Fruit fly (Drosophila melanogaster) ovary, adult (tissue): ENCODE results near the gene CG3078.

Experiments used
- CG17801 ChIP-seq: fragments of 200-800 bp; optimal IDR thresholded peaks from 2 replicates; lab custom pipeline; 2019; ENCODE audit warnings: missing biosample characterization, mild to moderate bottlenecking, missing genetic modification characterization, moderate library complexity; ENCODE audit not compliant: partially characterized antibody

CG3078 gene

DNA sequence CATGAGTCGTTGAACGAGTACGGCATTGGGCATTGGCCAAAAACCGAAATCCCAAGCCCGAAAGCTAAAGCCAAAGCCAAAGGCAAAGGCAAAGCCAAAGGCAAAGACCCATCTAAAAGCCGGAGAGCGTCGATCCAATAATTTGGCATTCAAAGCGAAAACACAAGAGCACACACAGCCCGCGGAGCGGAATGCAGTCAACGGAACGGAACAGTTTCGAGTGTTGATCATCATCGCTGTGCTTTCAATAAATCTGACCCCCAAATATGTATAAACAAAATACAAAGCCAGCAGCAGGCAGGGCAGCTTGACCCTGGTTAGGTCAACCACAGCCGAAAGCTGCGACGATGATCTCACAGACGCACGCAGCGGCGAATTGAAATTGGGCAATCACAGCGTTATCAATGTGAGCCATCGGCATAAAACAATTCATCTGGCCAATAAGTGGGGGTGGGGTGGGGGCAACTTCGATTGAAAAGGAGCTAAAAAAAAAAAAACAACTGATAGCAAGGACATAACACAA lies 19.2 kb upstream of the CG3078 start:
- no peak for TF ChIP-seq CG17801 (GFP tag; lab: Kevin White, UChicago)

DNA sequence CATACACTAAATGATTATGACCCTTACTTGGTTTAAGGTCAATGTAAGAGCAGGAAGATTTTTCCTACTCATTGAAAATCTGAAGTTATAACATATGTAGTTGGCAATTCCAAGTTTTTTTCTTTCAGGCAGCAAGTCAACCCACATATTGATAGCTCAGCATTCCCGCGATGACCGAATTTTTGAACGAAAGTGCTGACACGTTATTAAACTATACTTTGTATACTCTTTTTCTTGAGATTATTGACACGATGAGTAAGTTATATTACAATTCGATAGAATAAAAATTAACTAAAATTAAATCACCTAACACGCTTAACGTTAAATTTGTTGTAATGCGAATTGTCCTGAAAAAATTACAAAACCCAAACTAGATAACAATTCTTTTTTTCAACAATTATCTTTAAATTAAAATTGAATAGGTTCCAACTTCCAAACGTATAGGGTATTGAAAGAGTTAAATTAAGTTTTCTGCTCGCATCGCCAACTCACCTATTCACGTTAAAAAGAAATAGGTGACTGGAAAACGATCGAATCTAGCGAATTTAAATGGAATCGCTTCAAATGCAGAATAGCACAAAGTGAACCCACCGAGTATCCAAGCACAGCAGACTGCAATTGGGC lies 15.7 kb upstream of the CG3078 start, which contains the start of gene Vml:
Vml (plus strand) TSS at position 574 of the 624 bp plus-strand sequence.
- TF ChIP-seq CG17801 (GFP tag; lab: Kevin White, UChicago), result peak; percentile 32

DNA sequence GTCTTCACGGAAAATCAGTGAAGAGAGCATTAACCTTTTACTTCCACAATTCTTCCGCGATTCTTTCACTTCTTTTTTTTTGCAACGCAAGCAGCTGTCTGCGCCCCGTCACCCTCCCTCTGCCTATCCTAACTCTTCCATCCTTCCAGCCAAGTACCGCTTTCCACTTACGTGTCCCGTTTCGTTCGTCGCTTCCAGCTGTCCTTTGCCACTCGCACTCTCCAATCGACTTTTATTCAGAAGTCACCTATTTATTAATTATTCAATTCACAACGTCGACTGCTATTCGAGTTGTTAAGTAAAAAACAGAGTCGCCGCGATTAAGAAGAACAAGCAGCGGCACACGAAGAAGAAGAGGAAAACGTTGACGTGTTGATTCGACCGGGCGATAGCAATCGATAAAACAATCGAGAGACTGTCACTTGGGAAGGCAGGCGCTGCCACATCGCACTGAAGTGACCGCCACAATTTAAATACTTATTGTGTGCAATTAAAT lies 15.1 kb upstream of the CG3078 start, which contains the start of gene Grp170:
Grp170 (minus strand) TSS at position 365 of the 496 bp plus-strand sequence.
- TF ChIP-seq CG17801 (GFP tag; lab: Kevin White, UChicago), result peak; percentile 54

DNA sequence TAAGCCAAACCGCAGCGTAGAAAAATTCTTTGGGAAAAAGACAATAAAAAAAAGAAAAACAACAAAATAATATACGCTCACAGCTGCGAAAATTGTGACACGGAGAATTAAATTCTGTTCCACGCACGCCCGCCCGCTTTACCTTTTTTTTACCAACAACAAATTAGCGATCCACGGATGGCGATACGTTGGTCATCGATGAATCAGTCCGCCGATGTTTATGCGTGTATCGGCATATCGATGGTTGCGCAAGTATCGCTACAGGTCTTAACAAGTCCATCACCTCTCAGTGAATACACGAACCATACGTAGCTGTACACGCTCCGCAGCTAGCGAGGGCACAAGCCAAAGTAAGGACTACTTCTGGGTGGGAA lies 10.9 kb upstream of the CG3078 start, which contains the start of gene CG2924:
CG2924 (minus strand) TSS at position 205 of the 374 bp plus-strand sequence.
- TF ChIP-seq CG17801 (GFP tag; lab: Kevin White, UChicago), result peak; percentile 63

DNA sequence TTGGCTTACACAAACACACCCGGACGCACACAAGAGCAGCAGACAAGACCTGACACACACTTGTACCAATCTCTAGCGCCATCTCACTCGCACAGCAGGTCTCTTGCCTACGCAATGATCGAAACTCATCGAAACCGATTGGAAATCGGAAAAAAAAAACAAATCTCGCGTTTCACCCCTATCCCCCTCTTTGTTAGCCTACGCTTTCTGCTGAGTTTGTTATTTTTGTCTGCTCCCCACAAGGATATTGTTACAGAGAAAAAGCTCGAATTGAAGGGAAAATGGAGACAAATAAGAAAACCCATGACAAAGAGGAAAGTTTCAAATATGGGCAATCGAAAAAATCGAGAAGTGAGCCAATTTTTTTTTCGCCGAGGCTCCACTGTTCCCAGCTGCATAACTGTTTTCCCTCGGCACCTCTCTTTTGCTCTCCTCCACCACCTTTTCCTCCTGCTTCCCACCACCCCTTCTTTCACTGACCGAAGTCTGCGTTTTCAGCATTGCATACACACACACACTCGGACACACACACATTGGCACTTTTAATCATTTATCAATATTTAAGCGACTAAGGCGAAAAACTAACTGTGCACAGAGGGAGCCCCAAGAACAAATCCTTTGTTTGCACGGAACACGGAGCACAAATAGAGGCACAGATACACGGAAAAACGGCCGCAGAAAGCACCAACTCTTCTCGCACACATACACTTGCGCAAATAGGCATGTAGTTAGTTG lies 10.3 kb upstream of the CG3078 start:
- TF ChIP-seq CG17801 (GFP tag; lab: Kevin White, UChicago), result no peak

DNA sequence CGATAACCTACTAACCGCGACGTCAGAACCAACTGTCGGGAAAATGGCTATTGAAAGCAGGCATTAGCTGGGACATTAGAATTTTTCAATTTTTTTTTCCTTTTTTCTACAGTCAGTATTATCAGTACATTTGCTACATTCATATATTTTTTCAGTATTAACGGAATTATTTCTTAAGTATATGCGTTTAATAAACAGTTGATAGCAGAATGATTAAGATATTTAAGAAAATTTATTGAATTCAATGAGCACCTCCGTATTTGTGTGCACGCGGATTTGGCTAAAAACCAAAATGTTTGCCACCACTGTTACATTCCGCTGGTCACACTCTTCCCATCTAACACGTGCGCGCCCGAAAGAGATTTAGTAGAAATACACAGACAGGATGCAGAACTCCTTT lies 2.8 kb upstream of the CG3078 start, which contains the start of the genes temp and CG3071:
temp (minus strand) TSS at position 5 of the 400 bp plus-strand sequence.
CG3071 (plus strand) TSS at position 327 of the 400 bp plus-strand sequence.
- peak; percentile 16 for TF ChIP-seq CG17801 (GFP tag; lab: Kevin White, UChicago)

DNA sequence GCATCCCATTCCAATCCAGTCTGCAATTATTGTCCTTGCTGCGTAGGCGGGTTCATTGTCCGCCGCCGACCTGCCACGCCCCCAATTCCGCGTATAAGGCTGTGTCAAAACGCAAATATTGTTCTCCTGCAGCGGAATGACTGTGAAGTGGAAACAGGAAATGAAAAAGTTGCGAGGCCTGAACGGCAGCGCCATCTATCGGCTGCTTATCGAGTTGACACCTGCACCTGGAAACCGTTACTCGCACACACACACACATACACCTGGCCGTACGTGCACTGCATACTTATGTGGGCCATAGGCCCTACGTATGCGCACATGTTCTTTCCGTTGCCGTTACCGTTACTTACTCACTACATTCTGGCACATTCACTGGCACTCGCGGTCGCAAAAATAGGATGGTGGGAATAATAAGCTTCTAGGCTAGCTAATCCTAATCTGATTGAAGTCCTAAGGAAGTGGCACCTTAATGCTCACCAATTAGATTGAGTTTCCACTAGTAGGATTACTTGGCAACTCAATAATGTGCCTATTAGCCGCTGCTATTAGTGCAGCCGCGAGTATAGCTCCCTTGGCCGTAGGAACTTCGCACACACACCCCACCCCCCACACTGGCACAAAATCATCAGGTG lies 945 bp downstream of the CG3078 start:
- no peak for TF ChIP-seq CG17801 (GFP tag; lab: Kevin White, UChicago)

DNA sequence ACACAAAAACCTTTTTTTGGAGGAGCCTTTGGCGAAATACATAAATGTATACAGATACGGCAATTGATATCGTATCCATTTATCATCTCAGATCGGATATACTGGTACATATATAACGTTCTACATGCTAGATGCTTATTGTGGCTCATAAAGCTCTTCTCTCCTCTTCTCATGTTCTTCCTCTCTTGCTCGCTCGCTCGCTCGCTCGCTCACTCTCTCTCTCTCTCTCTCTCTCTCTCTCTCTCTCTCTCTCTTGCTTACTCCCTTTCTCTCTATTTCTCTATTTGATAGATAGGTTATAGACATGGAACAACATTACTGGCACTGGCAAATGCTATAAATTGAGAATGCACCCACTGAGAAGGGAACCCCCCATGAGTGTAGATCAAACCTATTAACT lies 4.6 kb downstream of the CG3078 start:
- TF ChIP-seq CG17801 (GFP tag; lab: Kevin White, UChicago), result no peak

DNA sequence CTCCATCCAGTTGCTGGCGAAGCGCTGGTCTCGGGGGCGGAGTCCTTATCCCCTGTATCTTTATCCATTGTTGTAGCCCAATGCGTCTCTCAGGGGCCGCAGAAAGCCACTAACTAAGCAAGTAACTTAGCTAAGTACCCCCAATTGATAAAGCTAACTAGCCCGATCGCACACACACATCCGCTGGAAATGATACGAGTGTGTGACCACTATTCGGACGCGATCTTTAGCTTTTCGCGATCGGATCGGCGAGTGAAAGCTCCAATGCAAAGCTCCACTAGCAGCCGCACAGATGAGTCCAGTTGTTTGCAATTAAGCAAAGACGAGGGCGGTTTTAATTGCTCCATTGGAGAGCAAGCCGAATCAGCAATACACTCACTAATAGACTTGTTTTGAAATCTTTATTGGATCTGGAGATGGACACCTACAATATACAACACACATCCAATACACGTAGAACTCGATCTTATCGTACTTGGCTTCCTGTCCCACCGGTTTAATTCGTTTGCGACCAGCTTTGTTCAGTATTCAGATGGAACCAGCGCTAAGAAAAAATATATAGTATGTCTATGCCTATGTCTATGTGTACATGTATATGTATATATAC lies 5.5 kb downstream of the CG3078 start, which contains the start of gene CG3091:
CG3091 (minus strand) TSS at position 178 of the 607 bp plus-strand sequence.
- TF ChIP-seq CG17801 (GFP tag; lab: Kevin White, UChicago), result peak; percentile 18

DNA sequence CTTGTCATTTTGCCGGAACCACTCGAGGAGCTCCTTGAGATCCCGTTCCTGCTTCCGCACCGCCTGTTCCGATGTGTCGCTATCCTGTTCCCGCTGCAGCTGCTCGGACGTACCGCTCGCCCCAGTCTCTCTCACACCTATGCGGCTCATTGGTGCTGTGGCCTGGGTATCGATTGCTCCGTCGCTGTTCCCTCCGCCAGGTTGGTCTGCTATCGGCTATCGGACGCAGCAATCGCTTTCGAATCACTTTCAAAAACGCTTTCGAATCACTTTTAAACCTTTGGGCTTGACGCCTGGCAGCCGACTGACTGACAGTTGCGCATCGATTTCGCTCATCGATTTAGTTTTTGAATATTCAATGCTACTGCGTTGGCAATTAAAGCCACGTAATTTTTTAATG lies 8.0 kb downstream of the CG3078 start, which contains the start of gene CG3191:
CG3191 (minus strand) TSS at position 306 of the 400 bp plus-strand sequence.
- no peak for TF ChIP-seq CG17801 (GFP tag; lab: Kevin White, UChicago)

DNA sequence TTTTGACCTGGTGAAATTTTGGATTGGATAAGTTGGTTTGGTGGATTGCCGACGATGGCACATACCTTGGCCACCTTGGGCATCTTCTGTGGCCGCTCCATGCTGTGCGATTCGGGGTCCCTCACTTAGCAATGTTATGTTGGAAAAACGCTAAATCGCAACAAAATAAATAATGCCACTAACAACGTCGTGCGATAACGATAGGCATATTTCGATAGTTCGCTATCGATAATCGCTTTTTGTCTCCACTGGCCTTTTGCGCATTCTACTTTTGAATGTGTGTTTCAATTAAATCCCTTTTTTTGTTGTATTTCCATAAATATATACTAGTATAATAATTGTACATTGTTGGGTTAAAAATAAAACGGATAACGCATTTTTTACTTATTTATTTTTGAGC lies 9.9 kb downstream of the CG3078 start, which contains the start of gene crn:
crn (minus strand) TSS at position 221 of the 400 bp plus-strand sequence.
- TF ChIP-seq CG17801 (GFP tag; lab: Kevin White, UChicago), result no peak

DNA sequence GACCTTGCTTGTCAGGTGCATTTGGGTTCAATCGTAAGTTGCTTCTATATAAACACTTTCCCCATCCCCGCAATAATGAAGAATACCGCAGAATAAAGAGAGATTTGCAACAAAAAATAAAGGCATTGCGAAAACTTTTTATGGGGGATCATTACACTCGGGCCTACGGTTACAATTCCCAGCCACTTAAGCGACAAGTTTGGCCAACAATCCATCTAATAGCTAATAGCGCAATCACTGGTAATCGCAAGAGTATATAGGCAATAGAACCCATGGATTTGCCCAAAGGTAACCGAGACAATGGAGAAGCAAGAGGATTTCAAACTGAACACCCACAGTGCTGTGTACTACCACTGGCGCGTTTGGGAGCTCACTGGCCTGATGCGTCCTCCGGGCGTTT lies 13.7 kb downstream of the CG3078 start, which contains the start of gene Or2a:
Or2a (plus strand) TSS at position 301 of the 400 bp plus-strand sequence.
- TF ChIP-seq CG17801 (GFP tag; lab: Kevin White, UChicago), result no peak

DNA sequence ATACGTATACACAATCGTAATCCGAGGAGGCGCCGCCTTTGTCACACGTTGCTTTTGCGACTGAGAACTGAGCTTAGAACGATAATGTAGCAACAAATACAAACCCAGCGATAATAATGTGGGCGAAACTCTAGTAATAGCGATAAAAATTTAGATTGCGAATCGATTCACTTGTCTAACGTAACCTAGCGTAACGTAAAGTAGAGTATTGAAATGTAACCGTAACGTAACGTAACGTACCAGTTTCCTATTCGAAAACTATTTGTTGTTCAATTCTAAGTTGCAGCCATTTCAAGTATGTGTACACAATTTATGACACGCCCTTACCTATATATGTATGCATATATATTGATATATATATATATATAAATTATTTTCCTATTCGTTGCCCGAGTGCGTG lies 14.9 kb downstream of the CG3078 start:
- no peak for TF ChIP-seq CG17801 (GFP tag; lab: Kevin White, UChicago)

DNA sequence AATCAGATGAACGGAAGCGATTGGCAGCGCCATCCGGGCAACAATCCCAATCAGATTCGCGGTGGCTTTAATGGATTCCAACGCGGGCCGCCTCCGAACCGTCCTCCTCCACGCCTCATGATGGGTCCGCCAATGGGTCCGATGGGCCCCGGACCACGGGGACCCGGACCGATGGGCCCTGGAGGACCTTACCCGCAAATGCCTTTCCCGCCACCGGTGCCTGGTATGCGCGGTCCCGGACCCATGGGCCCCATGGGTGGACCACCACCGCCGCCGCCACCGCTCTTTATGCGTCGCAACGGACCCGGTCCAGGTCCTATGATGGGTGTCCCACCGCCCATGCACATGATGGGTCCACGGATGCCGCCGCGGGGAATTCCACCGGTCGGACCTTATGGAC lies 16.8 kb downstream of the CG3078 start:
- no peak for TF ChIP-seq CG17801 (GFP tag; lab: Kevin White, UChicago)
